Worm (Caenorhabditis elegans) whole organism, late embryonic: ENCODE results near the gene msp-81.

Source experiments
- K09A11.1 ChIP-seq: sonication (generic microtip); optimal IDR thresholded peaks from 2 replicates; lab custom pipeline; 2017; ENCODE audit warnings: antibody characterized with exemption, mild to moderate bottlenecking, missing genetic modification characterization, missing compliant biosample characterization; ENCODE audit not compliant: insufficient read depth
- che-1 ChIP-seq: sonication (generic microtip); optimal IDR thresholded peaks from 2 replicates; lab custom pipeline; 2016; ENCODE audit warnings: mild to moderate bottlenecking, missing genetic modification characterization, missing compliant biosample characterization
- fkh-10 ChIP-seq: fragments of 150-350 bp; optimal IDR thresholded peaks from 2 replicates; lab custom pipeline; 2014; ENCODE audit warnings: missing biosample characterization, missing genetic modification reagents, missing genetic modification characterization
- lim-6 ChIP-seq: sonication (generic microtip); optimal IDR thresholded peaks from 2 replicates; lab custom pipeline; 2016; ENCODE audit warnings: missing genetic modification characterization, missing compliant biosample characterization
- lin-11 ChIP-seq: fragments of 200-800 bp; sonication (Bioruptor generic); optimal IDR thresholded peaks from 2 replicates; lab custom pipeline; 2018; ENCODE audit warnings: mild to moderate bottlenecking, missing genetic modification characterization, missing compliant biosample characterization
- mec-3 ChIP-seq: sonication (generic microtip); optimal IDR thresholded peaks from 2 replicates; lab custom pipeline; 2016; ENCODE audit warnings: borderline replicate concordance, missing genetic modification characterization, missing compliant biosample characterization
- pha-4 ChIP-seq: fragments of 150-350 bp; optimal IDR thresholded peaks from 2 replicates; lab custom pipeline; 2018; ENCODE audit warnings: missing biosample characterization, missing genetic modification reagents, missing genetic modification characterization
- pros-1 ChIP-seq: fragments of 150-350 bp; optimal IDR thresholded peaks from 2 replicates; lab custom pipeline; 2014; ENCODE audit warnings: missing biosample characterization, missing genetic modification reagents, missing genetic modification characterization
- sox-4 ChIP-seq: sonication (generic microtip); optimal IDR thresholded peaks from 2 replicates; lab custom pipeline; 2017; ENCODE audit warnings: mild to moderate bottlenecking, missing genetic modification characterization, inconsistent platforms, missing compliant biosample characterization
- tbx-2 ChIP-seq: sonication (generic microtip); optimal IDR thresholded peaks from 2 replicates; lab custom pipeline; 2016; ENCODE audit warnings: missing genetic modification characterization, missing compliant biosample characterization

DNA sequence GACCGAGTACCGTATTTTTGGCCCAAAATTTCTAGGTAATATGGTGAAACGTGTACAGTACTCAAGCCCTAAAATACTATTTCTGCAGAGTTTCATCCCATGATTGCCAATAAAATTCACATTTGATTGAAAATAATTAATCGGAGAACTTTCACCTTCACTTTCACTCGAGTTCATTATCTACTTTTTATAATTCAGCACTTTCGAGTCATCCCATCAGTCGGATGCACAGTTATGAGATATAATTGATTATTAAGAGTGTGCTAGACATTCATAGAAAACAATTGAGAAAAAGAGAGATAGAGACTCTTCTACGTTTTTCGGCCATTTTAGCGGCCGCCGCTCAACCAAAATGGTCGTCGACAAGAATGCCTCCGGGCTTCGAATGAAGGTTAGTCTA, 33.5 kb downstream of the msp-81 start, which contains the start of gene fat-3:
- TF ChIP-seq sox-4 (tag; lab: Kevin White, UChicago) (no peak), pha-4 (tag; lab: Kevin White, UChicago) (no peak), che-1 (tag; lab: Kevin White, UChicago) (no peak), fkh-10 (GFP tag; lab: Kevin White, UChicago) (no peak), K09A11.1 (tag; lab: Kevin White, UChicago) (no peak), lim-6 (no peak), lin-11 (tag; lab: Kevin White, UChicago) (no peak), mec-3 (tag; lab: Kevin White, UChicago) (no peak), pros-1 (no peak), tbx-2 (tag; lab: Kevin White, UChicago) (no peak)
